Worm (Caenorhabditis elegans): ENCODE results near the gene fbxa-220.

The fbxa-220 gene

DNA sequence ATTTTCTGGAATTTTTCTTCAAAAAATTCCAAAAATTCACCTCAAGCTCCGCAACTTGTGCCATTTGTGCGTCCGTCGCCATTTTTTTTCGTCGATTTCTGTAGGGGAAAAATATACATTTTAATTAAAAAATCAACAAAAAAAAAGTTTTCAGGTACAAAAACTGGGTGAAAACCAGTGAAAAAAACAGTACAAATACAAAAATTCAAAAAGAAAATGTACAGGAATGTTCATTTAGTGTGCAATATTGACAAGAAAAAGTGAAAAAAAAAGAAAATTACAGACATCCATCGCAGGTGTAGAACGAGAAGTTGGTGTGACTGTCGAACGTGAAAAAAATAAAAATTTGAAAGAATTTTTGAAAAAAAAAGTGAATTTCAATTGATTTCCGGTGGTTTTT, 18.8 kb upstream of the fbxa-220 start, which contains the start of gene tin-10 (continued):
- TF ChIP-seq F57A8.1 (GFP tag; optimal IDR thresholded peaks at IDR 0.05) (no peak), mes-4 (tag; optimal IDR thresholded peaks at IDR 0.05) (no peak)

DNA sequence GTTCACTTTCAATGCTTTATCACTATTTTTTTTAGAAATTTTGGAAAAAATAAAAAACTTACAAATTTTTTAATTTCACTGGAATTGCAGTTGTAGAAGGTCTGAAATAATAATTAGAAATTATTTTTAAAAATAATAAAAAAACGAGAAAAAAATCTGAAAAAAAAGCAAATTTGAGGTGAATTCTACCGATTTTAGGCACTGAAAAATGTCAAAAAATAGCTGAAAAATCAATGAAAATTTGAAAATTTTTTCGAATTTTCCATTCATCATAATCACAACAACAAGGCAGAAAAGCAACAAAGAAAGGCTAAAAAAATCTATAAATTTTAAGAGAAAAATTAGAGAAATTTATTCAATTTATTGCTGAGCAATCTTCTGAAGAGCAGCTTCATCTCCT, 16.7 kb upstream of the fbxa-220 start, which contains the start of gene nars-2:
Gene nars-2, minus strand, starts transcription at position 101 of the 400 bp plus-strand sequence.
- TF ChIP-seq ceh-27 (GFP tag; optimal IDR thresholded peaks at IDR 0.05) (no peak), xnd-1 (tag; optimal IDR thresholded peaks at IDR 0.05) (no peak), attf-3 (GFP tag; conservative IDR thresholded peaks at IDR 0.05) (no peak), nhr-179 (tag; optimal IDR thresholded peaks at IDR 0.05) (no peak), sea-2 (GFP tag; IDR thresholded peaks at IDR 0.05) (no peak), snpc-1.1 (tag; optimal IDR thresholded peaks at IDR 0.05; ENCODE audit: insufficient read depth) (no peak), ama-1 (optimal IDR thresholded peaks at IDR 0.05) (no peak), ama-1 (GFP tag; optimal IDR thresholded peaks at IDR 0.05) (no peak), atf-7 (tag; optimal IDR thresholded peaks at IDR 0.05) (no peak), mxl-1 (tag; optimal IDR thresholded peaks at IDR 0.05) (no peak), nhr-90 (tag; optimal IDR thresholded peaks at IDR 0.05) (no peak), ekl-4 (GFP tag; IDR thresholded peaks at IDR 0.05) (no peak), tlf-1 (GFP tag; optimal IDR thresholded peaks at IDR 0.05) (no peak), sptf-2 (GFP tag; optimal IDR thresholded peaks at IDR 0.05) (no peak), sdz-38 (tag; optimal IDR thresholded peaks at IDR 0.05) (no peak), ztf-26 (tag; optimal IDR thresholded peaks at IDR 0.05) (no peak), ceh-58 (GFP tag; IDR thresholded peaks at IDR 0.05) (no peak), ceh-91 (GFP tag; IDR thresholded peaks at IDR 0.05) (no peak), lin-54 (GFP tag; optimal IDR thresholded peaks at IDR 0.05) (no peak), ceh-40 (GFP tag; IDR thresholded peaks at IDR 0.05) (no peak)

DNA sequence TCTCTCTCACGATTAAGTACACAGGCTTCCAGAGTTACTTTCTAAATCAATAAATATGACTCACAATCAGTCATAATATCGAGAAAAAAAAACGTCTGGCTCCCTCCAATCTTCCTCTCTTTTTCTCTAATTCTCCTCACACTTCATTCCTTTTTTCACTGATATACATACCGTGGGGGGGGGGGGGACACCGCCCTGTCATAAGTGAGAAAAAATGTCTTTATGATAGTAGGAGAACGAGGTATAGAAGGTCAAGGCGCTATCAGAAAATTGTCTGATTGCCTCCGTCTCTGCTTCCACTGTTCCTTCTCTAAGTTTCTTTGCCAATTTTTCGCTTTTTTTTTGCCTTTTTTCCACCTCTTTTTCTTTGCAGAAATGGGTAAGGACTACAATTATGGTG, 12.5 kb upstream of the fbxa-220 start, which contains the start of gene Y66D12A.24:
Gene Y66D12A.24, plus strand, starts transcription at position 370 of the 400 bp plus-strand sequence.
- TF ChIP-seq T07F8.4 (tag; optimal IDR thresholded peaks at IDR 0.05): no peak
- TF ChIP-seq nhr-80 (tag; optimal IDR thresholded peaks at IDR 0.05): peak; percentile 91
- TF ChIP-seq egrh-3 (GFP tag; IDR thresholded peaks at IDR 0.05): peak; percentile 59
- TF ChIP-seq nhr-27 (tag; optimal IDR thresholded peaks at IDR 0.05): no peak
- no peak for TF ChIP-seq F37B4.10 (GFP tag; IDR thresholded peaks at IDR 0.05)
- no peak; the same call in none of the 2 replicates for TF ChIP-seq dox-1 (GFP tag; IDR thresholded peaks at IDR 0.05)
- TF ChIP-seq F57A8.1 (GFP tag; optimal IDR thresholded peaks at IDR 0.05): no peak
- no peak for TF ChIP-seq cebp-1 (GFP tag; IDR thresholded peaks at IDR 0.05)
- peak; percentile 53 for TF ChIP-seq cebp-1 (tag; optimal IDR thresholded peaks at IDR 0.05)
- 0 out of 2 replicates have a peak, but pooled peaks have one; percentile 22 for TF ChIP-seq zfh-2 (GFP tag; conservative IDR thresholded peaks at IDR 0.05)
- TF ChIP-seq lin-40 (tag; optimal IDR thresholded peaks at IDR 0.05): peak; percentile 30
- TF ChIP-seq repo-1 (tag; optimal IDR thresholded peaks at IDR 0.05): no peak
- no peak for TF ChIP-seq madf-6 (GFP tag; IDR thresholded peaks at IDR 0.05)
- TF ChIP-seq B0261.1 (tag; optimal IDR thresholded peaks at IDR 0.05): no peak
- no peak for TF ChIP-seq snpc-1.1 (tag; optimal IDR thresholded peaks at IDR 0.05; ENCODE audit: insufficient read depth)
- TF ChIP-seq D2030.7 (GFP tag; IDR thresholded peaks at IDR 0.05): no peak
- TF ChIP-seq sea-2 (GFP tag; IDR thresholded peaks at IDR 0.05): no peak
- peak; percentile 1 for TF ChIP-seq nhr-90 (tag; optimal IDR thresholded peaks at IDR 0.05)
- no peak for TF ChIP-seq mes-4 (tag; optimal IDR thresholded peaks at IDR 0.05)
- TF ChIP-seq tbp1 (GFP tag; optimal IDR thresholded peaks at IDR 0.05): peak; percentile 40
- peak; percentile 32; the same call in 1 of the 2 replicates for TF ChIP-seq hmg-1.2 (GFP tag; IDR thresholded peaks at IDR 0.05)
- peak; percentile 7 for TF ChIP-seq unc-62 (GFP tag; optimal IDR thresholded peaks at IDR 0.05)
- TF ChIP-seq F33H1.4 (GFP tag; IDR thresholded peaks at IDR 0.05): no peak
- no peak for TF ChIP-seq ztf-6 (GFP tag; IDR thresholded peaks at IDR 0.05)
- TF ChIP-seq attf-5 (GFP tag; optimal IDR thresholded peaks at IDR 0.05): peak; percentile 58
- no peak for TF ChIP-seq lag-1 (GFP tag; IDR thresholded peaks at IDR 0.05)
- no peak for TF ChIP-seq T26A5.8 (tag; optimal IDR thresholded peaks at IDR 0.05)
- no peak for TF ChIP-seq let-526 (GFP tag; IDR thresholded peaks at IDR 0.05)
